Fruit fly (Drosophila melanogaster): ENCODE measurements around the gene CG33257.

dm6 chr3L:16383056-16383455, 36.9 kb downstream of the CG33257 start:
- TF ChIP-seq ovo (GFP tag; optimal IDR thresholded peaks at IDR 0.05) (peak; percentile 44), kay (GFP tag; ENCODE audit: borderline replicate concordance) (peak; percentile 50), cnc (optimal IDR thresholded peaks at IDR 0.05) (no peak)
